Worm (Caenorhabditis elegans) whole organism, midembryonic: Measurements from ENCODE around the gene C43D7.8.

ENCODE experiments used
- T22C8.4 ChIP-seq: fragments of 200-800 bp; sonication (Bioruptor generic); IDR thresholded peaks from 2 replicates; pipeline ENCODE4 v1.3.6; 2022; ENCODE audit warnings: missing genetic modification characterization, missing compliant biosample characterization
- cog-1 ChIP-seq: sonication (generic microtip); optimal IDR thresholded peaks from 2 replicates; lab custom pipeline; 2016; ENCODE audit warnings: missing genetic modification characterization, missing compliant biosample characterization
- flt-1 ChIP-seq: fragments of 200-800 bp; sonication (Bioruptor generic); IDR thresholded peaks from 2 replicates; pipeline ENCODE4 v1.3.6; 2022; ENCODE audit warnings: missing genetic modification characterization, missing compliant biosample characterization
- klf-2 ChIP-seq: fragments of 200-800 bp; sonication (Bioruptor generic); conservative IDR thresholded peaks from 2 replicates; pipeline ENCODE4 v1.3.6; 2022; ENCODE audit warnings: missing genetic modification reagents, missing genetic modification characterization, missing compliant biosample characterization
- med-1 ChIP-seq: sonication (generic microtip); optimal IDR thresholded peaks from 2 replicates; lab custom pipeline; 2017; ENCODE audit warnings: missing genetic modification characterization, mild to moderate bottlenecking, missing compliant biosample characterization, antibody characterized with exemption, missing genetic modification reagents; ENCODE audit not compliant: insufficient read depth
- ref-1 ChIP-seq: fragments of 200-800 bp; sonication (Bioruptor generic); conservative IDR thresholded peaks from 2 replicates; pipeline ENCODE4 v1.3.6; 2022; ENCODE audit warnings: missing genetic modification reagents, missing genetic modification characterization, missing compliant biosample characterization
- tab-1 ChIP-seq: fragments of 200-800 bp; sonication (Bioruptor generic); IDR thresholded peaks from 2 replicates; pipeline ENCODE4 v1.3.6; 2022; ENCODE audit warnings: missing genetic modification characterization, missing compliant biosample characterization
- ztf-23 ChIP-seq: fragments of 200-800 bp; sonication (Bioruptor generic); IDR thresholded peaks from 2 replicates; pipeline ENCODE4 v1.3.6; 2022; ENCODE audit warnings: missing genetic modification reagents, missing genetic modification characterization, missing compliant biosample characterization
- ztf-29 ChIP-seq: fragments of 200-800 bp; sonication (Bioruptor generic); IDR thresholded peaks from 2 replicates; pipeline ENCODE4 v1.3.6; 2022; ENCODE audit warnings: missing genetic modification reagents, missing genetic modification characterization, missing compliant biosample characterization

C43D7.8 gene

DNA sequence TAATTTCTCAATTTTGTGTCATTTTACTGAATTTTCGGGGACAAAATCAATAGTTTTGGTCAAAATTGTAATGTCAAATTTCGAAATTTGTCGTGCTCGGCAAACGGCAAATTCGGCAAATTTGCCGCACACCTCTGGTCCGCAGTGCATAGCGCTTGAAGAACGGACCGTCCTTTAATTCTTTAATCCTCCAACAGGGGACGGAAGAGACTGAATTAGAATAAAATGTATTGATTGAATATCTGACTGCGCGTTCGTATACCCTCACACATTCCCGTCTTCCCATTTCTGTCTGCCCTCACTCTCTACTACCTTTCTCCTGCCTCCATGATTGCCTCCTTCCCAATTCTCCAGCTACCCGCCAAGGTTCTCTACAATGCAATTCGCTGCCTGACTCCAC, 12.0 kb downstream of the C43D7.8 start, which contains the start of gene F55C9.14:
Gene F55C9.14, plus strand, starts transcription at position 301 of the 400 bp plus-strand sequence.
- no peak for TF ChIP-seq ref-1 (GFP tag; lab: Robert Waterston, UW)
- TF ChIP-seq tab-1 (GFP tag; lab: Robert Waterston, UW) = no peak
- TF ChIP-seq klf-2 (GFP tag; lab: Robert Waterston, UW) = no peak
- no peak for TF ChIP-seq T22C8.4
- TF ChIP-seq ztf-29 = no peak
- TF ChIP-seq med-1 = no peak
- no peak for TF ChIP-seq cog-1 (tag; lab: Kevin White, UChicago)
- no peak for TF ChIP-seq ztf-23 (GFP tag; lab: Robert Waterston, UW)
- TF ChIP-seq flt-1 (GFP tag; lab: Robert Waterston, UW) = no peak

ce11 chrV:19297510-19297909, 13.8 kb downstream of the C43D7.8 start, which contains the start of gene fbxb-60:
Gene fbxb-60, plus strand, starts transcription at chrV:19297810.
- TF ChIP-seq klf-2 (GFP tag; lab: Robert Waterston, UW) (no peak), T22C8.4 (peak; percentile 53; the same call in 1 of the 2 replicates), ztf-29 (no peak)

DNA sequence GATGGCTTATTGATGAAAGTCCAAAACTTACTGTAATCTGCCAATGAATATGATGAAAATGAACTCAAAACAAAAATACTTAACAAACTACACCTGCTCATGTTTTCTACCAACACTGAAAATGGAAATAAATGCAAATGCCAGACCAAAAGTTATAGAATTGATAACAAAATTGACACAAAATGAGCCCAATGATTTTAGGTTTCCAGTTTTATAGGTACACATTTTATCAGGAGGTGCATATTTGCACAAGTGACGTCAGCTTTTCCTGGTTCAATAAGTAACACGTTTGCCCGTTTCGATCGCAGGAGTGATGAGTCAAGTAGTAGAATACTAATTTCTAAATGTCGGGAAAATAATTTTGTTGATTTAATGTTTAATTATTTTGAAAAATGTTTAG, 14.6 kb downstream of the C43D7.8 start, which contains the start of gene F55C9.6:
Gene F55C9.6, minus strand, starts transcription at position 101 of the 400 bp plus-strand sequence.
- no peak for TF ChIP-seq tab-1 (GFP tag; lab: Robert Waterston, UW)
- no peak for TF ChIP-seq klf-2 (GFP tag; lab: Robert Waterston, UW)
- TF ChIP-seq ref-1 (GFP tag; lab: Robert Waterston, UW) = no peak
- TF ChIP-seq ztf-23 (GFP tag; lab: Robert Waterston, UW) = no peak
- no peak for TF ChIP-seq cog-1 (tag; lab: Kevin White, UChicago)
- TF ChIP-seq flt-1 (GFP tag; lab: Robert Waterston, UW) = no peak
- TF ChIP-seq ztf-29 = no peak
- TF ChIP-seq T22C8.4 = no peak

ce11 chrV:19293025-19293424, 18.3 kb downstream of the C43D7.8 start, which contains the start of gene F55C9.5:
Gene F55C9.5, minus strand, starts transcription at chrV:19293125.
- no peak for TF ChIP-seq ztf-29
- TF ChIP-seq klf-2 (GFP tag; lab: Robert Waterston, UW) = no peak
- no peak for TF ChIP-seq med-1
- no peak for TF ChIP-seq flt-1 (GFP tag; lab: Robert Waterston, UW)
- TF ChIP-seq ref-1 (GFP tag; lab: Robert Waterston, UW) = no peak
- no peak for TF ChIP-seq ztf-23 (GFP tag; lab: Robert Waterston, UW)
- no peak for TF ChIP-seq cog-1 (tag; lab: Kevin White, UChicago)
- no peak for TF ChIP-seq tab-1 (GFP tag; lab: Robert Waterston, UW)
- no peak for TF ChIP-seq T22C8.4

ce11 chrV:19288073-19288805, 23.1 kb downstream of the C43D7.8 start, which contains the start of the genes F55C9.3 and fbxb-57:
Gene F55C9.3, minus strand, starts transcription at chrV:19288173.
Gene fbxb-57, plus strand, starts transcription at chrV:19288755.
- TF ChIP-seq ztf-23 (GFP tag; lab: Robert Waterston, UW) (no peak), ref-1 (GFP tag; lab: Robert Waterston, UW) (no peak), klf-2 (GFP tag; lab: Robert Waterston, UW) (no peak), ztf-29 (no peak), T22C8.4 (no peak), flt-1 (GFP tag; lab: Robert Waterston, UW) (no peak), med-1 (no peak), cog-1 (tag; lab: Kevin White, UChicago) (no peak), tab-1 (GFP tag; lab: Robert Waterston, UW) (no peak)

DNA sequence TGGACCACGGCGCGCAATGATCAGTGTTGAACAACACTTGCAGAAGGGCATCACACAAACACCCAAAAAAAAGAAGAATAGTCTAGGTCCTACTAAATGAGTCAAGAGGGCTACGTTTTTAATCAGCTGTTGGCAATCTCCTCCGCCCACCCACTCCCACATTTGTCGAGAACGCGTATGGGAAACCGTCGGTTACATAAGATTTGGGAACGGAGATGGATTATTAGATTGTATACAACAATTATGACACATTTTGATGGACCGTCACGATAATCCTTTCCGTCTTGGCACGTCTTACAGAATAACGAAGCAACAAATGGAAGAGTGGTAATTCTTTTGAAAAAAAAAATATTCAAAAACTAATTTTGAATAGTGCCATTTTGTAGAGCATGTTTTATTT, 25.4 kb downstream of the C43D7.8 start:
- TF ChIP-seq ref-1 (GFP tag; lab: Robert Waterston, UW) (no peak), med-1 (no peak), tab-1 (GFP tag; lab: Robert Waterston, UW) (no peak), ztf-29 (no peak), ztf-23 (GFP tag; lab: Robert Waterston, UW) (no peak), cog-1 (tag; lab: Kevin White, UChicago) (no peak), T22C8.4 (no peak), klf-2 (GFP tag; lab: Robert Waterston, UW) (no peak), flt-1 (GFP tag; lab: Robert Waterston, UW) (no peak)

ce11 chrV:19282314-19282713, 29.0 kb downstream of the C43D7.8 start, which contains the start of gene fbxb-117:
Gene fbxb-117, plus strand, starts transcription at chrV:19282614.
- no peak for TF ChIP-seq tab-1 (GFP tag; lab: Robert Waterston, UW)
- no peak for TF ChIP-seq ztf-29
- no peak for TF ChIP-seq cog-1 (tag; lab: Kevin White, UChicago)
- no peak for TF ChIP-seq ztf-23 (GFP tag; lab: Robert Waterston, UW)
- no peak for TF ChIP-seq klf-2 (GFP tag; lab: Robert Waterston, UW)
- no peak for TF ChIP-seq T22C8.4
- TF ChIP-seq flt-1 (GFP tag; lab: Robert Waterston, UW) = no peak
- no peak for TF ChIP-seq med-1
- TF ChIP-seq ref-1 (GFP tag; lab: Robert Waterston, UW) = no peak

- TF ChIP-seq med-1 (no peak), ref-1 (GFP tag; lab: Robert Waterston, UW) (no peak), cog-1 (tag; lab: Kevin White, UChicago) (no peak), ztf-23 (GFP tag; lab: Robert Waterston, UW) (no peak), ztf-29 (no peak), tab-1 (GFP tag; lab: Robert Waterston, UW) (no peak), T22C8.4 (no peak), klf-2 (GFP tag; lab: Robert Waterston, UW) (no peak), flt-1 (GFP tag; lab: Robert Waterston, UW) (no peak)
Measured at ce11 chrV:19279888-19280287, 31.4 kb downstream of the C43D7.8 start, which contains the start of gene F21D9.8. Gene F21D9.8, minus strand, starts transcription at chrV:19279988.

- TF ChIP-seq T22C8.4 (no peak), ref-1 (GFP tag; lab: Robert Waterston, UW) (no peak), med-1 (no peak), ztf-23 (GFP tag; lab: Robert Waterston, UW) (no peak), klf-2 (GFP tag; lab: Robert Waterston, UW) (no peak), tab-1 (GFP tag; lab: Robert Waterston, UW) (no peak), flt-1 (GFP tag; lab: Robert Waterston, UW) (no peak), ztf-29 (no peak), cog-1 (tag; lab: Kevin White, UChicago) (no peak)
Measured at ce11 chrV:19278488-19278887, 32.8 kb downstream of the C43D7.8 start.
